Fruit fly (Drosophila melanogaster): Measurements from ENCODE around the gene zfh1.

zfh1 gene

dm6 chr3R:30797323-30797911 is 31.7 kb downstream of the zfh1 start (continued):
- TF ChIP-seq az2 (GFP tag; optimal IDR thresholded peaks at IDR 0.05), result peak; percentile 54
- TF ChIP-seq ewg (GFP tag; optimal IDR thresholded peaks at IDR 0.05), result peak; percentile 34
- peak; percentile 33; the same call in 2 of the 4 replicates for TF ChIP-seq Dll (GFP tag; IDR thresholded peaks at IDR 0.05; ENCODE audit: partially characterized antibody)
- TF ChIP-seq lola (GFP tag; optimal IDR thresholded peaks at IDR 0.05), result peak in 1 of 3 experiments; percentile 1
- peak; percentile 59 for TF ChIP-seq CG12155 (GFP tag; optimal IDR thresholded peaks at IDR 0.05)
- TF ChIP-seq CG6683 (GFP tag; optimal IDR thresholded peaks at IDR 0.05), result peak; percentile 5
- TF ChIP-seq CG13424 (tag; optimal IDR thresholded peaks at IDR 0.05), result peak; percentile 75
- peak; percentile 41 for TF ChIP-seq Ravus (GFP tag; IDR thresholded peaks at IDR 0.05)
- TF ChIP-seq pum (GFP tag; optimal IDR thresholded peaks at IDR 0.05), result no peak
- TF ChIP-seq ap (GFP tag; IDR thresholded peaks at IDR 0.05), result peak; percentile 52
- TF ChIP-seq CG8478 (optimal IDR thresholded peaks at IDR 0.05), result no peak
- peak; percentile 9 for TF ChIP-seq CG15011 (GFP tag; optimal IDR thresholded peaks at IDR 0.05)
- no peak for TF ChIP-seq Trl (optimal IDR thresholded peaks at IDR 0.05)
- peak; percentile 21 for TF ChIP-seq Trl (GFP tag; optimal IDR thresholded peaks at IDR 0.05)
- no peak for TF ChIP-seq sqz (GFP tag; optimal IDR thresholded peaks at IDR 0.05)
- TF ChIP-seq Nf-YA (GFP tag; IDR thresholded peaks at IDR 0.05), result no peak
- TF ChIP-seq Hr51 (GFP tag; optimal IDR thresholded peaks at IDR 0.05), result peak in 1 of 2 experiments; percentile 79
- TF ChIP-seq CG32532 (GFP tag; IDR thresholded peaks at IDR 0.05), result peak; percentile 85
- TF ChIP-seq tin (GFP tag; optimal IDR thresholded peaks at IDR 0.05), result peak; percentile 65
- TF ChIP-seq exex (tag; optimal IDR thresholded peaks at IDR 0.05), result no peak
- TF ChIP-seq pnt (GFP tag; optimal IDR thresholded peaks at IDR 0.05), result no peak
- 0 out of 2 replicates have a peak, but pooled peaks have one; percentile 17 for TF ChIP-seq bbx (GFP tag; IDR thresholded peaks at IDR 0.05; ENCODE audit: partially characterized antibody)
- peak; percentile 71 for TF ChIP-seq sens (GFP tag)
- TF ChIP-seq CG7987 (GFP tag; optimal IDR thresholded peaks at IDR 0.05), result no peak
- no peak for TF ChIP-seq vfl (GFP tag; optimal IDR thresholded peaks at IDR 0.05)
- TF ChIP-seq nerfin-2 (GFP tag; IDR thresholded peaks at IDR 0.05; ENCODE audit: partially characterized antibody), result peak; percentile 24; the same call in 1 of the 2 replicates
- TF ChIP-seq CG2678 (tag; optimal IDR thresholded peaks at IDR 0.05), result peak; percentile 81
- TF ChIP-seq stc (GFP tag; IDR thresholded peaks at IDR 0.05), result peak; percentile 57; the same call in 1 of the 2 replicates
- peak; percentile 73 for TF ChIP-seq phol (tag; optimal IDR thresholded peaks at IDR 0.05)
- TF ChIP-seq Dip3 (GFP tag; optimal IDR thresholded peaks at IDR 0.05), result peak; percentile 54
- TF ChIP-seq NC2α (GFP tag; optimal IDR thresholded peaks at IDR 0.05), result no peak
- no peak for TF ChIP-seq CG17912 (GFP tag; optimal IDR thresholded peaks at IDR 0.05)
- TF ChIP-seq Ets97D (GFP tag; optimal IDR thresholded peaks at IDR 0.05), result no peak
- peak; percentile 51 for TF ChIP-seq CG15514 (GFP tag; optimal IDR thresholded peaks at IDR 0.05)
- TF ChIP-seq CG5180 (GFP tag; optimal IDR thresholded peaks at IDR 0.05), result no peak
- TF ChIP-seq CG14965 (GFP tag; optimal IDR thresholded peaks at IDR 0.05; ENCODE audit: borderline replicate concordance), result no peak
- TF ChIP-seq CG2129 (GFP tag; IDR thresholded peaks at IDR 0.05; ENCODE audit: partially characterized antibody), result no peak
- TF ChIP-seq CG3407 (GFP tag; optimal IDR thresholded peaks at IDR 0.05), result peak; percentile 43

DNA sequence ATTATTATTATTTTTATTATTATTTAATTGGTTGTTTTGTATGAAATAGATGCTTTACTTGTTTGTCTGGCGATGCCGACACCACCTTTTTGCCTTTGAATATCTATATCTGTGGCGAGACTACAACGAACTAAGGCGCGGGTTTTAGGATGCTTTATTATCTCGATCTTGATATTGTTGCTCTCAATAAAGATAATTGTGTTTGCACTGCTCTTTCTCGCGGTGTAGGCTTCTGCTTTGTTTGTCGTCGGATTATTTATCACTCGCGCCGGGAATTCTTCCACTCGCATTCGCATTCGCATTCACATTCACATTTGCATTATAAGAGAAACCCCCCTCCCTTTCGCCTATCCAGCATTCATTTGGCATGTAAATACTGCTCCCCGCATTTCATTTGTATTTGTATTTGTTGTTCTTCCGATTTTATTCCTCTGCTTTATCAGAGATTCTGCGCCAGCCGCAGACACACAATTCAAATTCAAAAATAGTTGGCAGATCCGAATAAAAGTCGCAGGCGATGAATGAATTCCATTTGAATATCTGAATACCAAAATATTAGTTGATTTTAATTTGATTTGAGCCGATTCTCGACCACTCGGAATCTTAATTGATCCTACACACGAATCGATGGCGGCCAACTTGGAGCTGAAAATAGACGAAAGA is 34.7 kb downstream of the zfh1 start:
- no peak for TF ChIP-seq CG12391 (tag; optimal IDR thresholded peaks at IDR 0.05)
- no peak for TF ChIP-seq nerfin-1 (tag; optimal IDR thresholded peaks at IDR 0.05)
- no peak for TF ChIP-seq al (GFP tag; IDR thresholded peaks at IDR 0.05)
- no peak for TF ChIP-seq pb (GFP tag; optimal IDR thresholded peaks at IDR 0.05)
- TF ChIP-seq crol (GFP tag; IDR thresholded peaks at IDR 0.05), result peak; percentile 24; the same call in 1 of the 2 replicates
- TF ChIP-seq CG15479 (GFP tag; optimal IDR thresholded peaks at IDR 0.05), result peak; percentile 45
- TF ChIP-seq CG13894 (tag; optimal IDR thresholded peaks at IDR 0.05), result peak; percentile 7
- TF ChIP-seq CG2678 (tag; optimal IDR thresholded peaks at IDR 0.05), result peak; percentile 29
- no peak for TF ChIP-seq emc (GFP tag; optimal IDR thresholded peaks at IDR 0.05)
- no peak for TF ChIP-seq dpn (GFP tag; optimal IDR thresholded peaks at IDR 0.05)
- TF ChIP-seq BtbVII (GFP tag; optimal IDR thresholded peaks at IDR 0.05), result peak; percentile 1
- TF ChIP-seq cwo (GFP tag; optimal IDR thresholded peaks at IDR 0.05), result peak; percentile 2
- no peak for TF ChIP-seq Dip3 (GFP tag; optimal IDR thresholded peaks at IDR 0.05)
- TF ChIP-seq CG9817 (tag; optimal IDR thresholded peaks at IDR 0.05), result no peak
